Worm (Caenorhabditis elegans) whole organism, midembryonic: ENCODE results near the gene fbxa-153.

Experiments used
- cog-1 ChIP-seq: sonication (generic microtip); optimal IDR thresholded peaks from 2 replicates; lab custom pipeline; 2016; ENCODE audit warnings: missing genetic modification characterization, missing compliant biosample characterization
- flt-1 ChIP-seq: fragments of 200-800 bp; sonication (Bioruptor generic); IDR thresholded peaks from 2 replicates; pipeline ENCODE4 v1.3.6; 2022; ENCODE audit warnings: missing genetic modification characterization, missing compliant biosample characterization
- med-1 ChIP-seq: sonication (generic microtip); optimal IDR thresholded peaks from 2 replicates; lab custom pipeline; 2017; ENCODE audit warnings: missing genetic modification characterization, mild to moderate bottlenecking, missing compliant biosample characterization, antibody characterized with exemption, missing genetic modification reagents; ENCODE audit not compliant: insufficient read depth
- ztf-23 ChIP-seq: fragments of 200-800 bp; sonication (Bioruptor generic); IDR thresholded peaks from 2 replicates; pipeline ENCODE4 v1.3.6; 2022; ENCODE audit warnings: missing genetic modification reagents, missing genetic modification characterization, missing compliant biosample characterization
- ztf-29 ChIP-seq: fragments of 200-800 bp; sonication (Bioruptor generic); IDR thresholded peaks from 2 replicates; pipeline ENCODE4 v1.3.6; 2022; ENCODE audit warnings: missing genetic modification reagents, missing genetic modification characterization, missing compliant biosample characterization

DNA sequence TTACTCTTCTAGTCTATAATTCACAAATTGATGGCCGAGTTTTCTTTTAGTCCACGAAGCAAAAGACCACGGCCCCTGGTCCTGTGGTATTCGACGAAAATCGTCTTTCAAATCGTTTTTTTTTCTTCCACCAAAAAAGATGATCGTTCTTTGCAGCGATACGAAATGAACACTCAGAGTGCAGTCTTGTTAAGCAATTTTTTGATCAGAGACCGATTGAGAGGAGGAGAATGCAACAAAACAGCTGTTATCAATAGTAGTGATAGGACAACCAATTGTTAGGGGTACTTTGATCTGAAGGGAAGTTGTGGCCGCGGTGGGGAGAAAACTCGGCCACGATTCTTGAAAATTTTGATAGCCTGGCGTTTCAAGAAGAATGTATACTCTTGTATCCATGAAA is 46.2 kb downstream of the fbxa-153 start:
- no peak for TF ChIP-seq ztf-29 (GFP tag; lab: Robert Waterston, UW)
- no peak for TF ChIP-seq cog-1
- no peak for TF ChIP-seq ztf-23 (GFP tag; lab: Robert Waterston, UW)
- no peak for TF ChIP-seq flt-1 (GFP tag; lab: Robert Waterston, UW)
- TF ChIP-seq med-1: no peak
